Fruit fly (Drosophila melanogaster): ENCODE results near the gene CG8003.

Gene CG8003

DNA sequence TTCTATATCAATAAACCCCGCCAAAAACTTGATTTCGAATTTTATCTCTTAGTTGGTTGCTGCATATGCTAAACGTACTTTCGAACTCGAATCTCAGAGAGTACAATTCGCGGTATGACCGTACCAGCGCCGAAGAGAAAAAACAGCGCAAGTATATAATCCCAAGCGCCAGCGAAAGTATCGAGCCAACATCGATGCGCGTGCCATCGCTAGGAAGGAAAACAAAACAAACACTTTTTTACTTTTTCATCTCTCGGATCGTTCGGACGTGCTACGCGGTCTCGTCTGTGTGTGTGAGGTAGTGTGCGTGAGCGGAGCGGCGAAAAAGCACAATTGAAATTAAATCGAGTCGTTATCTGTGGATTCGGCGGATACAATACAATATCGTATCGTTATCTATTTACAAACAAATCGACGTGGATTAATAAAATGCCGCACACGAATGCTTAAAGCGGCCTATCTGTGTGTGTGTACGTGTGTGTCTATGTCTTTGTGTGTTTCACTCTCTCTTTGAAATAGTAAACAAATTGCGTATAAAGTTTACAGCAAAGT lies 3.3 kb downstream of the CG8003 start, which contains the start of gene simj (continued):
- no peak for TF ChIP-seq CG10431 (GFP tag; optimal IDR thresholded peaks at IDR 0.05)
- TF ChIP-seq Ssrp (tag; optimal IDR thresholded peaks at IDR 0.05), result no peak
- peak; percentile 23 for TF ChIP-seq pho (GFP tag; optimal IDR thresholded peaks at IDR 0.05)
- no peak for TF ChIP-seq sens-2 (GFP tag; IDR thresholded peaks at IDR 0.05)
- no peak for TF ChIP-seq CG32772 (GFP tag; IDR thresholded peaks at IDR 0.05)
- 0 out of 3 replicates have a peak, but pooled peaks have one; percentile 10 for TF ChIP-seq CG2199 (GFP tag; IDR thresholded peaks at IDR 0.05)
- TF ChIP-seq Dad (GFP tag; optimal IDR thresholded peaks at IDR 0.05), result peak; percentile 77
- peak; percentile 70; the same call in 1 of the 2 replicates for TF ChIP-seq rib (GFP tag; IDR thresholded peaks at IDR 0.05)
- peak; percentile 87 for TF ChIP-seq E2f2 (GFP tag; IDR thresholded peaks at IDR 0.05)
- peak; percentile 18 for TF ChIP-seq CG30403 (GFP tag; optimal IDR thresholded peaks at IDR 0.05)
- 0 out of 3 replicates have a peak, but pooled peaks have one; percentile 21 for TF ChIP-seq otp (GFP tag; IDR thresholded peaks at IDR 0.05)
- TF ChIP-seq bsh (GFP tag; optimal IDR thresholded peaks at IDR 0.05), result peak in 1 of 2 experiments; percentile 26
- TF ChIP-seq CG9817 (tag; optimal IDR thresholded peaks at IDR 0.05), result no peak
- peak; percentile 59 for TF ChIP-seq hb (GFP tag; IDR thresholded peaks at IDR 0.05; ENCODE audit: partially characterized antibody)
- TF ChIP-seq odd (GFP tag; optimal IDR thresholded peaks at IDR 0.05), result peak; percentile 42
- TF ChIP-seq stwl (tag; optimal IDR thresholded peaks at IDR 0.05), result peak; percentile 66
- peak; percentile 15 for TF ChIP-seq zen (tag; optimal IDR thresholded peaks at IDR 0.05)
- TF ChIP-seq run (tag; optimal IDR thresholded peaks at IDR 0.05), result peak; percentile 45
- peak; percentile 10 for TF ChIP-seq pb (GFP tag; optimal IDR thresholded peaks at IDR 0.05)
- peak; percentile 49 for TF ChIP-seq Xbp1 (GFP tag; optimal IDR thresholded peaks at IDR 0.05)
- no peak for TF ChIP-seq tup (GFP tag; optimal IDR thresholded peaks at IDR 0.05)
- TF ChIP-seq z (GFP tag; IDR thresholded peaks at IDR 0.05), result no peak
- TF ChIP-seq CG16863 (GFP tag; optimal IDR thresholded peaks at IDR 0.05), result peak; percentile 73
- TF ChIP-seq dpn (GFP tag; optimal IDR thresholded peaks at IDR 0.05), result peak; percentile 38 to 49
- no peak for TF ChIP-seq CG15479 (GFP tag; optimal IDR thresholded peaks at IDR 0.05)
- TF ChIP-seq tap (tag; optimal IDR thresholded peaks at IDR 0.05), result no peak
- peak; percentile 55; the same call in 1 of the 3 replicates for TF ChIP-seq ase (GFP tag; IDR thresholded peaks at IDR 0.05)
- peak; percentile 80; the same call in 1 of the 3 replicates for TF ChIP-seq zen2 (GFP tag; IDR thresholded peaks at IDR 0.05; ENCODE audit: partially characterized antibody)
- peak; percentile 78 for TF ChIP-seq trem (tag; optimal IDR thresholded peaks at IDR 0.05)
- TF ChIP-seq CG13287 (GFP tag; IDR thresholded peaks at IDR 0.05; ENCODE audit: partially characterized antibody), result peak; percentile 88
- TF ChIP-seq CG10321 (GFP tag; IDR thresholded peaks at IDR 0.05), result no peak
- TF ChIP-seq Meics (GFP tag; optimal IDR thresholded peaks at IDR 0.05), result peak; percentile 51
- no peak for TF ChIP-seq emc (GFP tag; optimal IDR thresholded peaks at IDR 0.05)
- TF ChIP-seq Nf-YC (tag; optimal IDR thresholded peaks at IDR 0.05), result peak; percentile 61
- peak; percentile 64 for TF ChIP-seq vnd (GFP tag; IDR thresholded peaks at IDR 0.05; ENCODE audit: partially characterized antibody)
- no peak for TF ChIP-seq Aef1 (GFP tag; IDR thresholded peaks at IDR 0.05)
- TF ChIP-seq chm (GFP tag; IDR thresholded peaks at IDR 0.05), result peak; percentile 95
- no peak for TF ChIP-seq D19B (GFP tag; optimal IDR thresholded peaks at IDR 0.05)
- peak; percentile 8 for TF ChIP-seq gem (tag; optimal IDR thresholded peaks at IDR 0.05)
- no peak for TF ChIP-seq CG18619 (GFP tag; optimal IDR thresholded peaks at IDR 0.05)
- no peak for TF ChIP-seq ttk (GFP tag; IDR thresholded peaks at IDR 0.05)
- TF ChIP-seq en (GFP tag; optimal IDR thresholded peaks at IDR 0.05), result no peak
- peak; percentile 67 for TF ChIP-seq exex (tag; optimal IDR thresholded peaks at IDR 0.05)
- TF ChIP-seq toy (GFP tag; IDR thresholded peaks at IDR 0.05), result no peak
- TF ChIP-seq Lim3 (GFP tag; IDR thresholded peaks at IDR 0.05), result no peak
- peak; percentile 89 for TF ChIP-seq HmgZ (tag; optimal IDR thresholded peaks at IDR 0.05)
- TF ChIP-seq sim (GFP tag; IDR thresholded peaks at IDR 0.05), result peak; percentile 36; the same call in 1 of the 2 replicates
- 0 out of 2 replicates have a peak, but pooled peaks have one; percentile 6 for TF ChIP-seq CG6689 (GFP tag; IDR thresholded peaks at IDR 0.05)
- TF ChIP-seq zfh1 (GFP tag; IDR thresholded peaks at IDR 0.05), result peak; percentile 69; the same call in 2 of the 3 replicates
- TF ChIP-seq CG18764 (GFP tag; optimal IDR thresholded peaks at IDR 0.05), result peak; percentile 5

Measured in whole organism, embryonic.